Worm (Caenorhabditis elegans) whole organism, L4 larva: ENCODE data around the gene nhr-221.
A peak's percentile ranks its signal among the peaks of the same experiment; 100 is the strongest.

Source experiments
- F26F4.8 ChIP-seq: fragments of 200-800 bp; sonication (Bioruptor generic); conservative IDR thresholded peaks from 2 replicates; pipeline ENCODE4 v1.3.6; 2022; ENCODE audit warnings: missing genetic modification characterization, missing compliant biosample characterization
- F44E2.7 ChIP-seq: fragments of 200-800 bp; sonication (Bioruptor generic); IDR thresholded peaks from 2 replicates; pipeline ENCODE4 v2.1.2; 2022; ENCODE audit warnings: missing genetic modification characterization, missing compliant biosample characterization
- F49E8.2 ChIP-seq: sonication (generic microtip); optimal IDR thresholded peaks from 2 replicates; lab custom pipeline; 2016; ENCODE audit warnings: missing compliant biosample characterization, mild to moderate bottlenecking, missing genetic modification characterization, borderline replicate concordance
- R02D3.7 ChIP-seq: fragments of 150-350 bp; sonication (generic microtip); optimal IDR thresholded peaks from 3 replicates; lab custom pipeline; 2014; ENCODE audit warnings: missing biosample characterization, missing genetic modification characterization
- T26A8.4 ChIP-seq: fragments of 200-800 bp; sonication (Bioruptor generic); IDR thresholded peaks from 2 replicates; pipeline ENCODE4 v1.3.6; 2022; ENCODE audit warnings: missing genetic modification characterization, missing compliant biosample characterization
- Y105C5A.15 ChIP-seq: fragments of 200-800 bp; sonication (Bioruptor generic); IDR thresholded peaks from 2 replicates; pipeline ENCODE4 v1.3.6; 2022; ENCODE audit warnings: missing genetic modification characterization, missing compliant biosample characterization
- Y48G9A.11 ChIP-seq: fragments of 200-800 bp; sonication (Bioruptor generic); IDR thresholded peaks from 2 replicates; pipeline ENCODE4 v1.3.6; 2022; ENCODE audit warnings: missing genetic modification reagents, missing genetic modification characterization, missing compliant biosample characterization
- ZK337.2 ChIP-seq: fragments of 200-800 bp; sonication (Bioruptor generic); IDR thresholded peaks from 2 replicates; pipeline ENCODE4 v1.3.6; 2022; ENCODE audit warnings: missing genetic modification reagents, missing genetic modification characterization, missing compliant biosample characterization
- ZK546.5 ChIP-seq, 2 experiments: sonication (generic microtip); optimal IDR thresholded peaks; 2 replicates each; lab custom pipeline; 2017; ENCODE audit warnings: missing biosample characterization in 2 of 2, missing genetic modification characterization in 2 of 2
- aha-1 ChIP-seq: fragments of 150-350 bp; peaks from one replicate; lab custom pipeline; 2014; ENCODE audit warnings: missing biosample characterization, missing genetic modification characterization
- ama-1 ChIP-seq: fragments of 150-350 bp; optimal IDR thresholded peaks from 2 replicates; lab custom pipeline; 2014; ENCODE audit warnings: inconsistent platforms, mixed read lengths
- arid-1 ChIP-seq: fragments of 200-800 bp; sonication (Bioruptor generic); conservative IDR thresholded peaks from 2 replicates; pipeline ENCODE4 v1.3.6; 2022; ENCODE audit warnings: missing genetic modification reagents, missing genetic modification characterization, missing compliant biosample characterization
- ceh-44 ChIP-seq: fragments of 200-800 bp; sonication (Bioruptor generic); IDR thresholded peaks from 2 replicates; pipeline ENCODE4 v1.3.6; 2022; ENCODE audit warnings: missing genetic modification reagents, missing genetic modification characterization, missing compliant biosample characterization
- dmd-6 ChIP-seq: fragments of 200-800 bp; sonication (Bioruptor generic); IDR thresholded peaks from 2 replicates; pipeline ENCODE4 v1.3.6; 2022; ENCODE audit warnings: missing genetic modification reagents, missing genetic modification characterization, missing compliant biosample characterization
- dmd-8 ChIP-seq: fragments of 200-800 bp; sonication (Bioruptor generic); IDR thresholded peaks from 2 replicates; pipeline ENCODE4 v1.3.6; 2022; ENCODE audit warnings: missing genetic modification characterization, missing compliant biosample characterization
- duxl-1 ChIP-seq: sonication (generic microtip); optimal IDR thresholded peaks from 2 replicates; lab custom pipeline; 2016; ENCODE audit warnings: mild to moderate bottlenecking, missing genetic modification characterization, moderate library complexity, missing compliant biosample characterization; ENCODE audit not compliant: poor library complexity
- dve-1 ChIP-seq: sonication (generic microtip); optimal IDR thresholded peaks from 2 replicates; lab custom pipeline; 2017; ENCODE audit warnings: antibody characterized with exemption, mild to moderate bottlenecking, missing genetic modification characterization, missing compliant biosample characterization; ENCODE audit not compliant: insufficient read depth
- lim-7 ChIP-seq: fragments of 200-800 bp; sonication (Bioruptor generic); IDR thresholded peaks from 2 replicates; pipeline ENCODE4 v1.3.6; 2022; ENCODE audit warnings: missing genetic modification characterization, missing compliant biosample characterization
- lin-1 ChIP-seq: fragments of 200-800 bp; sonication (Bioruptor generic); IDR thresholded peaks from 2 replicates; pipeline ENCODE4 v1.3.6; 2022; ENCODE audit warnings: missing genetic modification reagents, missing genetic modification characterization, missing compliant biosample characterization
- lin-13 ChIP-seq: fragments of 150-350 bp; optimal IDR thresholded peaks from 2 replicates; lab custom pipeline; 2014; ENCODE audit warnings: missing biosample characterization, missing genetic modification reagents, missing genetic modification characterization
- lin-38 ChIP-seq: fragments of 200-800 bp; sonication (Bioruptor generic); IDR thresholded peaks from 2 replicates; pipeline ENCODE4 v1.3.6; 2022; ENCODE audit warnings: missing genetic modification reagents, missing genetic modification characterization, missing compliant biosample characterization
- lsy-2 ChIP-seq, 2 experiments: fragments of 150-350 bp in 1 of 2; sonication (generic microtip) in 1 of 2; optimal IDR thresholded peaks; 2 replicates each; lab custom pipeline; 2014 to 2017; ENCODE audit warnings: missing biosample characterization in 2 of 2, missing genetic modification characterization in 2 of 2
- madf-5 ChIP-seq, 2 experiments: fragments of 200-800 bp; sonication (Bioruptor generic); IDR thresholded peaks; 2 replicates each; pipeline ENCODE4 v1.3.6; 2022; ENCODE audit warnings: missing compliant biosample characterization in 2 of 2, missing genetic modification characterization in 2 of 2
- madf-9 ChIP-seq: fragments of 200-800 bp; sonication (Bioruptor generic); conservative IDR thresholded peaks from 2 replicates; pipeline ENCODE4 v1.3.6; 2022; ENCODE audit warnings: missing genetic modification reagents, missing genetic modification characterization, missing compliant biosample characterization
- mes-2 ChIP-seq: sonication (generic microtip); optimal IDR thresholded peaks from 2 replicates; lab custom pipeline; 2016; ENCODE audit warnings: missing genotype, mild to moderate bottlenecking, missing genetic modification characterization, missing compliant biosample characterization; ENCODE audit not compliant: poor library complexity, severe bottlenecking
- nhr-102 ChIP-seq: sonication (generic microtip); optimal IDR thresholded peaks from 2 replicates; lab custom pipeline; 2016; ENCODE audit warnings: mild to moderate bottlenecking, missing genetic modification characterization, moderate library complexity, missing compliant biosample characterization
- nhr-48 ChIP-seq: sonication (generic microtip); optimal IDR thresholded peaks from 2 replicates; lab custom pipeline; 2016; ENCODE audit warnings: mild to moderate bottlenecking, missing genetic modification characterization, missing compliant biosample characterization
- pha-4 ChIP-seq, 2 experiments: fragments of 150-350 bp in 1 of 2; fragments of 200-800 bp in 1 of 2; sonication (Bioruptor generic) in 1 of 2; IDR thresholded peaks in 1 of 2; optimal IDR thresholded peaks in 1 of 2; 2 replicates each; pipeline versions ENCODE4 v1.3.6 to Lab custom; 2014 to 2022; ENCODE audit warnings: missing genetic modification characterization in 2 of 2, missing genetic modification reagents in 2 of 2, missing biosample characterization in 1 of 2, missing compliant biosample characterization in 1 of 2
- sdz-12 ChIP-seq: fragments of 200-800 bp; sonication (Bioruptor generic); optimal IDR thresholded peaks from 2 replicates; lab custom pipeline; 2018; ENCODE audit warnings: mild to moderate bottlenecking, missing genetic modification characterization, missing compliant biosample characterization
- set-16 ChIP-seq: fragments of 200-800 bp; sonication (Bioruptor generic); IDR thresholded peaks from 2 replicates; pipeline ENCODE4 v1.3.6; 2022; ENCODE audit warnings: missing genetic modification reagents, missing genetic modification characterization, missing compliant biosample characterization
- snpc-1.2 ChIP-seq: fragments of 200-800 bp; sonication (Bioruptor generic); IDR thresholded peaks from 2 replicates; pipeline ENCODE4 v1.3.6; 2022; ENCODE audit warnings: missing genetic modification reagents, missing genetic modification characterization, missing compliant biosample characterization
- spr-1 ChIP-seq: sonication (generic microtip); optimal IDR thresholded peaks from 2 replicates; lab custom pipeline; 2016; ENCODE audit warnings: mild to moderate bottlenecking, missing genetic modification characterization, missing compliant biosample characterization
- tag-97 ChIP-seq: fragments of 200-800 bp; sonication (Bioruptor generic); IDR thresholded peaks from 2 replicates; pipeline ENCODE4 v1.3.6; 2022; ENCODE audit warnings: missing genetic modification characterization, missing compliant biosample characterization
- tra-1 ChIP-seq: fragments of 200-800 bp; sonication (Bioruptor generic); IDR thresholded peaks from 2 replicates; pipeline ENCODE4 v1.3.6; 2022; ENCODE audit warnings: missing genetic modification reagents, missing genetic modification characterization, missing compliant biosample characterization
- unc-130 ChIP-seq: sonication (generic microtip); optimal IDR thresholded peaks from 2 replicates; lab custom pipeline; 2016; ENCODE audit warnings: missing genetic modification reagents, missing genetic modification characterization, missing compliant biosample characterization
- unc-39 ChIP-seq: sonication (generic microtip); optimal IDR thresholded peaks from 2 replicates; lab custom pipeline; 2017; ENCODE audit warnings: missing biosample characterization, missing genetic modification characterization
- zag-1 ChIP-seq: fragments of 150-350 bp; optimal IDR thresholded peaks from 2 replicates; lab custom pipeline; 2014; ENCODE audit warnings: missing biosample characterization, missing genetic modification characterization
- ztf-7 ChIP-seq: fragments of 150-350 bp; optimal IDR thresholded peaks from 2 replicates; lab custom pipeline; 2014; ENCODE audit warnings: missing biosample characterization, missing genetic modification characterization

Gene nhr-221

DNA sequence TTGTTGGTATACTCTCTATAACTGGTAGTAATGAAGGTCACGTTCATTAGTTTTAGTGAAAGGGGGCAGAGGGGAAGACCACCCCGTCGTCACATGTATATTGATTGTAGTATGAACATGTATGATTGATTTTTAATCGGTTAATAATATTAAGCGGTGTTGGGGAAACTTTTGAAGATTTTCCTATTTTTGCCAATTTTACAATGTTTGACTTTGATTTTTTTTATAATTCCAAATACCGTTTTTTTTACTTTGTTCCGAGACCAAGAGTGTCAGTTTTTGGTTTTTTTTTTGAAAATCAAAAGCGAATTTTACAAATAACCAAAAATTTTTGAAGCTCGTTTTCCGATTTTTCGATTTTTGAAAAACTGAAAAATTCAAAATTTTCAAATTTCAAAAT is at the start of gene nhr-221:
nhr-221 (minus strand) TSS at position 101 of the 400 bp plus-strand sequence.
- TF ChIP-seq sdz-12 (GFP tag; lab: Kevin White, UChicago) (no peak), unc-39 (no peak), zag-1 (tag; lab: Kevin White, UChicago) (no peak)

DNA sequence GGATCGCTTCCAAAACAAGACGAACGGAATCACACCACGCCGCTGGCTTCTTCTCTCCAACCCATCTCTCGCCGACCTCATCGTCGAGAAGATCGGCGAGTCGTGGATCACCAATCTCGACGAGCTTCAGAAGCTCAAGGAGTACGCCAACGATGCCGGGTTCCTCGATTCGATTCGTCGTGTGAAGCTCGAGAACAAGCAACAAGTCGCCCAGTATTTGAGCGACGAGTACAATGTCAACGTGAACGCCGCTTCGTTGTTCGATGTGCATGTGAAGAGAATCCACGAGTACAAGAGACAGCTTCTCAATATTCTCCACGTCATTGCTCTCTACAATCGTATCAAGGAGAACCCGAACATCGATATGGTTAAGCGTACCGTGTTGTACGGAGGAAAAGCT is 48.5 kb upstream of the nhr-221 start:
- TF ChIP-seq aha-1 (tag; lab: Kevin White, UChicago) (peak; percentile 94), nhr-48 (tag; lab: Kevin White, UChicago) (no peak), pha-4 (GFP tag; IDR thresholded peaks at IDR 0.05; lab: Robert Waterston, UW) (no peak), pha-4 (tag; optimal IDR thresholded peaks at IDR 0.05; lab: Kevin White, UChicago) (no peak), set-16 (GFP tag; lab: Robert Waterston, UW) (0 out of 2 replicates have a peak, but pooled peaks have one; percentile 19)
- TF ChIP-seq, all 104 proteins: peak for 2

DNA sequence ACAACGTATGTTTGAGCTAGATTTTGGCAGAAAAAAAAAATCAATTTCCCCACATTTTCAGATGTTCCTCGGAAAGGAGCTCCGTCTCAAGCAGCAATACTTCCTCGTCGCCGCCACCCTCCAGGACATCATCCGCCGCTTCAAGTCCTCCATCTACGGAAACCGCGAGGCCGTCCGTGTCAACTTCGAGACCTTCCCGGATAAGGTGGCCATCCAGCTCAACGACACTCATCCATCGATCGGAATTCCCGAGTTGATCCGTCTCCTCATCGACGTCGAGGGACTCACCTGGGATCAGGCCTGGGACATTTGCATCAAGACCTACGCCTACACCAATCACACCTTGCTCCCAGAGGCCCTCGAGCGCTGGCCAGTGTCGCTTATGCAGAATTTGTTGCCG is 47.5 kb upstream of the nhr-221 start:
- peak; percentile 77 for TF ChIP-seq set-16 (GFP tag; lab: Robert Waterston, UW)
- no peak for TF ChIP-seq T26A8.4 (GFP tag; lab: Robert Waterston, UW)

DNA sequence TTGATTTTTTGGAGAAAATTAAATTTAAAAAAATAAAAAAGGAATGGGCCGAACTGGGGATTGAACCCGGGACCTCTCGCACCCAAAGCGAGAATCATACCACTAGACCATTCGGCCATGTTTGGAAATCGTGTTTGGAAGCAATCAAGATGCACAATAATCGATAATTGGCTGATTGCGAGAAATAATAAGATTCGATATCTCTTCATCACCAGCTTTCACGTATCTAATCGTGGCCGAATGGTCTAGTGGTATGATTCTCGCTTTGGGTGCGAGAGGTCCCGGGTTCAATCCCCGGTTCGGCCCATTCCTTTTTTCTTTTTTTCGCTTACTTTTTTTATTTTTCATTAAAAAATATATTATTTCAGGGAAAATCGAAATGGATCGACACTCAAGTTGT is 46.9 kb upstream of the nhr-221 start:
- TF ChIP-seq lsy-2 (tag; optimal IDR thresholded peaks at IDR 0.05; lab: Kevin White, UChicago) (peak in 1 of 2 experiments; percentile 35), ZK546.5 (tag; optimal IDR thresholded peaks at IDR 0.05; lab: Kevin White, UChicago) (no peak), ama-1 (lab: Kevin White, UChicago) (no peak), madf-9 (GFP tag; lab: Robert Waterston, UW) (0 out of 2 replicates have a peak, but pooled peaks have one; percentile 4), spr-1 (no peak), F44E2.7 (0 out of 2 replicates have a peak, but pooled peaks have one; percentile 7), dve-1 (peak; percentile 8), unc-130 (GFP tag; lab: Kevin White, UChicago) (no peak), R02D3.7 (tag; lab: Kevin White, UChicago) (no peak), nhr-48 (tag; lab: Kevin White, UChicago) (peak; percentile 20), madf-5 (GFP tag; IDR thresholded peaks at IDR 0.05; lab: Robert Waterston, UW) (peak; percentile 55 to 60; a peak in 1 of 4 replicates), ZK337.2 (GFP tag; lab: Robert Waterston, UW) (0 out of 2 replicates have a peak, but pooled peaks have one; percentile 16), ceh-44 (GFP tag; lab: Robert Waterston, UW) (peak; percentile 39; the same call in 1 of the 2 replicates), ztf-7 (tag; lab: Kevin White, UChicago) (no peak), nhr-102 (peak; percentile 1), Y105C5A.15 (GFP tag; lab: Robert Waterston, UW) (peak; percentile 75; the same call in 1 of the 2 replicates), duxl-1 (tag; lab: Kevin White, UChicago) (peak; percentile 25), arid-1 (GFP tag; lab: Robert Waterston, UW) (peak; percentile 68; the same call in 1 of the 2 replicates), lin-1 (GFP tag; lab: Robert Waterston, UW) (0 out of 2 replicates have a peak, but pooled peaks have one; percentile 21), mes-2 (tag; lab: Kevin White, UChicago) (peak; percentile 21), F49E8.2 (tag; lab: Kevin White, UChicago) (peak; percentile 62), tra-1 (peak; percentile 47; the same call in 1 of the 2 replicates), T26A8.4 (GFP tag; lab: Robert Waterston, UW) (peak; percentile 49), Y48G9A.11 (peak; percentile 70; the same call in 1 of the 2 replicates), tag-97 (GFP tag; lab: Robert Waterston, UW) (no peak), snpc-1.2 (GFP tag; lab: Robert Waterston, UW) (peak; percentile 72), dmd-8 (GFP tag; lab: Robert Waterston, UW) (0 out of 2 replicates have a peak, but pooled peaks have one; percentile 37), pha-4 (GFP tag; IDR thresholded peaks at IDR 0.05; lab: Robert Waterston, UW) (peak; percentile 75; the same call in 1 of the 2 replicates), pha-4 (tag; optimal IDR thresholded peaks at IDR 0.05; lab: Kevin White, UChicago) (no peak), lin-38 (GFP tag; lab: Robert Waterston, UW) (peak; percentile 70; the same call in 1 of the 2 replicates), lim-7 (GFP tag; lab: Robert Waterston, UW) (peak; percentile 80), F26F4.8 (GFP tag; lab: Robert Waterston, UW) (peak; percentile 76), dmd-6 (GFP tag; lab: Robert Waterston, UW) (peak; percentile 8; the same call in 1 of the 2 replicates), zag-1 (tag; lab: Kevin White, UChicago) (no peak), lin-13 (GFP tag; lab: Kevin White, UChicago) (peak; percentile 31)
- TF ChIP-seq, all 104 proteins: peak for 26
